Worm (Caenorhabditis elegans): Measurements from ENCODE around the gene C35B1.5.

Gene C35B1.5

DNA sequence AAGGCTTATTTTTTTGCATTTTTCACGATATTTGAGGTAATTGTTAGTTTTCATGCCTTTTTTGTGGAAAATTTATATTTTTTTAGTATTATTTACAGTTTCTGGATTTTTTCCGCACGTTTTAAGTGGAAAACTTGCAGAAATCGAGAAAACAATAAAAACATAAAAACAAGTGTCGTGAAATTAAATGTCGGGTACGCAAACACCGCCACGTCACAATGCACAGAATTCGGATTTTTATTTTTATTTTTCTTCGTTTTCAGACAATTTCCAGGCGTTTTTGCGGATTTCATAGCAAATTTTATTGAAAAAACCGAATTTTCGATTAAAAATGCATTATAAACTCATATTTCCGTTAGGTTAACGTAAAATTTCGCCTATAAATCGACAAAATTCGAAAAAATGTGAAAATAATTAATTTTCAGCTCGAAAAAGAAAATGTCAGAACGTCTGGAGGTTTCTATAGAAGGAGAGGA is 1.8 kb upstream of the C35B1.5 start, which contains the start of gene C35B1.2 (continued):
- TF ChIP-seq tlp-1 (tag; optimal IDR thresholded peaks at IDR 0.05) (no peak), hlh-4 (tag; optimal IDR thresholded peaks at IDR 0.05) (no peak), lin-35 (GFP tag; optimal IDR thresholded peaks at IDR 0.05) (peak in 1 of 2 experiments; percentile 17), dsc-1 (tag; optimal IDR thresholded peaks at IDR 0.05) (peak; percentile 29), nhr-85 (tag) (peak; percentile 63), lir-3 (tag; optimal IDR thresholded peaks at IDR 0.05; ENCODE audit: poor library complexity) (no peak), nhr-20 (tag; optimal IDR thresholded peaks at IDR 0.05) (peak; percentile 11), fkh-10 (GFP tag; optimal IDR thresholded peaks at IDR 0.05) (no peak), C04F5.9 (tag; optimal IDR thresholded peaks at IDR 0.05) (no peak), mep-1 (tag; optimal IDR thresholded peaks at IDR 0.05) (peak; percentile 43), egl-27 (tag; optimal IDR thresholded peaks at IDR 0.05) (no peak), swsn-7 (tag; optimal IDR thresholded peaks at IDR 0.05) (peak; percentile 24), zag-1 (tag; optimal IDR thresholded peaks at IDR 0.05) (no peak)

DNA sequence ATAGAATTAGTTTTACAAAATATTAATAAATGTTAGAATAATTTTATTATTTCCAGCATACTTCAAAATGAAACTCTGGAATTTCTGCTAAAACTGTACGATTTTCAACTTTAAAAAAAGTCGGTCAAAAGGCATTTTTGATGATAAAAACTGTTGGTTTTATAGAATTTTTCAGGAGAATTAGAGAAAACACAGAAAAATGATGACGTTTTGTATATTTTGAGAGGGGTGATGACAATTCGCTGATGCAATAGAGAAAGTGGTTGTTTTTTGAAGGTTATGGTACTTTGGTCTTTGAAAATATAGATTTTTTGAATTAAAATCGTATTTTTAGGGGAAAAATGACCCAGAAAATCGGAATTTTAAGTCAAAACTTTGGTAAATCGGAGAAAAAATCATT is 1.0 kb upstream of the C35B1.5 start:
- TF ChIP-seq skn-1 (tag; optimal IDR thresholded peaks at IDR 0.05) (peak; percentile 98), zag-1 (tag; optimal IDR thresholded peaks at IDR 0.05) (no peak), nhr-28 (tag; optimal IDR thresholded peaks at IDR 0.05) (no peak), lin-35 (GFP tag; optimal IDR thresholded peaks at IDR 0.05) (peak in 1 of 2 experiments; percentile 57), lin-14 (GFP tag; optimal IDR thresholded peaks at IDR 0.05) (no peak), nhr-11 (tag; optimal IDR thresholded peaks at IDR 0.05) (no peak), dsc-1 (tag; optimal IDR thresholded peaks at IDR 0.05) (no peak), blmp-1 (tag; optimal IDR thresholded peaks at IDR 0.05) (peak; percentile 8), snu-23 (GFP tag; optimal IDR thresholded peaks at IDR 0.05) (peak; percentile 27), nhr-84 (tag; optimal IDR thresholded peaks at IDR 0.05) (no peak), elt-2 (tag; optimal IDR thresholded peaks at IDR 0.05) (peak; percentile 48), C04F5.9 (tag; optimal IDR thresholded peaks at IDR 0.05) (no peak), nhr-19 (GFP tag; conservative IDR thresholded peaks at IDR 0.05) (peak; percentile 28; the same call in 1 of the 2 replicates), nhr-85 (tag) (peak; percentile 83), nhr-90 (tag; optimal IDR thresholded peaks at IDR 0.05; ENCODE audit: poor library complexity) (peak; percentile 7)

DNA sequence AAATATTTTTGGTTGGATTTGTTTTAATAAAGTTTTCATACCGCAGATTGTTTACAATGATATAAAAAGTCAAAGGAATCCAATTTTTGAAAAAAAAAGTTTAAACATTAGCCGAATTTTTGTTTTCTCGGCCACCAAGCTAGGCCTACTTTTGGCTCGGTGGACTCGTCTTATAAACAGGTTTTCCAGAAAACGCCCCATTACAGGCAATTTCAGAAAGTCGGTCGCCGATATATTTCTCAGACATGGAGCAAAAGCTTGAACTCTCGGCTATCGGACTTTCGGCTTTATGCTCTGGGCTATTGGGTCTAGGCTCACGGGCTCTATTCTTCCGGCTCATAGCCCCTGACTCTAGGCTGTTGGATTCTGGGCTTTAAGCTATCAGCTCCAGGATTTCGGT is 915 bp downstream of the C35B1.5 start:
- TF ChIP-seq aly-2 (tag; optimal IDR thresholded peaks at IDR 0.05), result no peak
- no peak for TF ChIP-seq hlh-17 (GFP tag; optimal IDR thresholded peaks at IDR 0.05; ENCODE audit: borderline replicate concordance)
- no peak for TF ChIP-seq ceh-88 (GFP tag; IDR thresholded peaks at IDR 0.05)
- no peak for TF ChIP-seq mep-1 (tag; optimal IDR thresholded peaks at IDR 0.05)
- no peak for TF ChIP-seq snpc-4 (tag; optimal IDR thresholded peaks at IDR 0.05)
- TF ChIP-seq nhr-85 (tag), result no peak
- TF ChIP-seq irx-1 (tag; optimal IDR thresholded peaks at IDR 0.05), result no peak
- no peak for TF ChIP-seq egl-13 (tag; optimal IDR thresholded peaks at IDR 0.05)
- no peak for TF ChIP-seq ztf-4 (tag; optimal IDR thresholded peaks at IDR 0.05)
- TF ChIP-seq unc-86 (tag; optimal IDR thresholded peaks at IDR 0.05), result no peak
- TF ChIP-seq lin-15B (tag; optimal IDR thresholded peaks at IDR 0.05), result no peak
- TF ChIP-seq nhr-84 (tag; optimal IDR thresholded peaks at IDR 0.05), result no peak
- no peak for TF ChIP-seq ceh-82 (tag; optimal IDR thresholded peaks at IDR 0.05)
- TF ChIP-seq isw-1 (GFP tag; IDR thresholded peaks at IDR 0.05), result no peak
- TF ChIP-seq lin-39 (tag; optimal IDR thresholded peaks at IDR 0.05), result no peak

DNA sequence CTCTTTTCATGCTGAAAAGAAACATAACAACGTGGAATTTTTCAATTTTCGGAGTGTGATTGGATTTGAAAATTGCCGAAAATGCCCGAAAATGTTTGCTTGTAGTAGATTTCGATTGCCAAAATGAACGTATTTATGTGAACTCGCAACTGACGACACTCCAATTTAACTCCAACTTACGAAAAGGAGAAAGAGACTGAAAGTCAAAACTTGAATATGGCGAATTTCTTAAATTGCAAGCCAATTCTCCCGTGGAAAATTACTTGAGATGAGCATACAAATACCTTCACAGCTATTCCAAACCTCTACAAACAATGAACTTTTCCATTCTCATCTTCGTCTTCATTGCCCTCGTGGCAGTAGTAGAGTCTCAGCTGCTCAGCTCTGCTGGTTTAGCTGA is 1.4 kb downstream of the C35B1.5 start:
- TF ChIP-seq sox-4 (tag; optimal IDR thresholded peaks at IDR 0.05) (no peak), blmp-1 (tag; optimal IDR thresholded peaks at IDR 0.05) (no peak), irx-1 (tag; optimal IDR thresholded peaks at IDR 0.05) (no peak), fos-1 (tag; optimal IDR thresholded peaks at IDR 0.05) (no peak), C04F5.9 (tag; optimal IDR thresholded peaks at IDR 0.05) (no peak), alr-1 (tag; optimal IDR thresholded peaks at IDR 0.05; ENCODE audit: borderline replicate concordance) (no peak), nhr-47 (tag; optimal IDR thresholded peaks at IDR 0.05) (no peak), jun-1 (tag; optimal IDR thresholded peaks at IDR 0.05) (no peak), egl-27 (tag; optimal IDR thresholded peaks at IDR 0.05) (no peak), lin-14 (GFP tag; optimal IDR thresholded peaks at IDR 0.05) (no peak), nhr-237 (tag; optimal IDR thresholded peaks at IDR 0.05) (no peak)

Measured in whole organism, L1 larva.